Fruit fly (Drosophila melanogaster): ENCODE measurements around the gene mthl11.

Gene mthl11

DNA sequence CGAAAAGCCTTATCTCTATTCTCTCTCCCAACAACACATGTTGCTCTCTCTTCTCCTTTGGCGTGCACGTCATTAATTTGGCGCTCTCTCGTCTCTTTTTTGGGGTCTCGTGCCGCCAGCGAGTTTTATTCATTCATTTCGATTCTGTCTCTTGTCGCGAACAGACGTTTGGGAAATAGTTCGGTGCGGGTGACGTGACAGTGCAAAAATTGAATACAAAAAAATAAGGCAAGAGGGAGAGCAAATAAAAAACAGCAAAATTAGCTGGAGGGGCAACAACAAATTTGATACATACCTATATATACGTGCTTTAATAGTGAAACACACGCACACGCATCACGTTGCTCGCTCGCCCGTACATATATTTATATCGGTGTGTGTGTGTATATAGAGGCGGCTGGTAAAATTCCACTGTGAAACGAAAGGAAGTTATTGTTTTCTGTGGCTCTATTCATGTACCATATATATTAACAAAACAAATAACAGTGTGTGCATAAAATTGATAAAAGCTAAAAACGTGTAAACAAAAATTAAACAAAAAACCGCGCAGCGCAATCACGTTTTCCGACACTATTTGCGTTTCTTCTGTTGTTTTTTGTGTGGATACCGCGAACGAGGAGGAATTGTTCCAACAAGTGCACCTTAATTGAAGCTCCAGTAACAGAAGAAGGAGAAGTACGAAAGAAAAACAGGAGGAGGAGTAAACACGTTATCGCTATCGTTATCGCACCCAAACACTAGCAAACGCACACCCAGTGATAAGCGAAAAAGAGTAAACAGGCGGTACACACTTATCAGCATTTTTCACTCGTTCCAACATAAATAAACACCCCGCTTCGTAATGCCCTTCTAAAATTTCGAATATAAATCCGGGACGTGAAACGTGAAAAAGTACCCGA lies 12.5 kb upstream of the mthl11 start, which contains the start of gene cwo:
Gene cwo, plus strand, starts transcription at position 131 of the 899 bp plus-strand sequence.
- TF ChIP-seq noc (tag; optimal IDR thresholded peaks at IDR 0.05) = no peak

DNA sequence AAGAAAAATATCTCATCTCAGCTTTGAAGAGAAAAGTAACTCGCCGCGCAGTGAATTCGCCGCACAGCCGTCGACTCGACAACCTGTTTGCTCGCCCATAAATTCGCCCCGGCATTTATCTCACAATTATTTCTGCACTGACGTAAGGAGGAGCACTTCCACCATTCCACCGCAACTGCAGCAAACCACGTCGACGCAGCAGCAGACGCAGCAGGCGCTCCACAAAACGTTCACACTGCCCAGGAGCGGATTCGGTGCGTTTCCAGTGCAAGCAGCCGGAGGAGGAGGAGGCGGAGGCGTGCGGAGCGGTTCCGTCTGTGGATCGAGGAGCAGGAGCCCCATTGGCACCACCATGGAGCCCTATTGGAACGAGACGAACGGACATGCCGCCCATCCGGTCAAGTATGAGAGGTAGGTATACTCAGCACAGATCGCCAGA lies 11.8 kb upstream of the mthl11 start:
- no peak for TF ChIP-seq noc (tag; optimal IDR thresholded peaks at IDR 0.05)

DNA sequence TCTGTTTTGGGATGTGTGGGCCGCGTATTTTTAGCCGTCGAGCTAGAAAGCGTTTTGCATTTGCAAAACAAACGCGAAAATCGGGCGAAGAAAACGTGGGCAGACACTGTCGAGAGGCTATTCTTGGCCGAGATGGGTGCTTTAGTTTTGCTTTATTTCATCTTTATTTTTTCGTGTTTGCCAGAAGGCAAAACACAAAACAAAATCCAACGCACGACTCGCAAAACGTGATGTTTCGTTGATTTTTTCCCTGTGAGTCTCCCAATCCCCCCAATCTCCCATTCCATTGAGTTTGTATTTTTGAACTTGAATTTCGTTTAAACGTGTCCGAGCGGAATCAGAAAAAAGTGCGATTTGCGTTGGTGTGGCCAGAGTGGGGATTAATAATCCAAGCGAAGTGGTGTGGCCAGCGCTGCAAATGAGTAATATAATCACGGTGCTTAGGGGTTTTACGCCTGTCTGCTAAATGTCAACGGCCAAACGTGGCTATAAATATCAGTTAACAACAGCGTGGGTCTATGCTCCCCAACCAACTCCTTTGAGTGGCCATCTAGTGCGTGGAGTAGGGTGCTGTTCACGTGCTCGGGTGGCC lies 10.9 kb upstream of the mthl11 start:
- no peak for TF ChIP-seq noc (tag; optimal IDR thresholded peaks at IDR 0.05)

- TF ChIP-seq noc (tag; optimal IDR thresholded peaks at IDR 0.05) = peak; percentile 89
Measured at dm6 chr3R:10390914-10391377, 9.9 kb upstream of the mthl11 start.

dm6 chr3R:10391863-10392538 lies 8.8 kb upstream of the mthl11 start:
- no peak for TF ChIP-seq noc (tag; optimal IDR thresholded peaks at IDR 0.05)

- TF ChIP-seq noc (tag; optimal IDR thresholded peaks at IDR 0.05) = no peak
Measured at dm6 chr3R:10392539-10392919, 8.3 kb upstream of the mthl11 start.

DNA sequence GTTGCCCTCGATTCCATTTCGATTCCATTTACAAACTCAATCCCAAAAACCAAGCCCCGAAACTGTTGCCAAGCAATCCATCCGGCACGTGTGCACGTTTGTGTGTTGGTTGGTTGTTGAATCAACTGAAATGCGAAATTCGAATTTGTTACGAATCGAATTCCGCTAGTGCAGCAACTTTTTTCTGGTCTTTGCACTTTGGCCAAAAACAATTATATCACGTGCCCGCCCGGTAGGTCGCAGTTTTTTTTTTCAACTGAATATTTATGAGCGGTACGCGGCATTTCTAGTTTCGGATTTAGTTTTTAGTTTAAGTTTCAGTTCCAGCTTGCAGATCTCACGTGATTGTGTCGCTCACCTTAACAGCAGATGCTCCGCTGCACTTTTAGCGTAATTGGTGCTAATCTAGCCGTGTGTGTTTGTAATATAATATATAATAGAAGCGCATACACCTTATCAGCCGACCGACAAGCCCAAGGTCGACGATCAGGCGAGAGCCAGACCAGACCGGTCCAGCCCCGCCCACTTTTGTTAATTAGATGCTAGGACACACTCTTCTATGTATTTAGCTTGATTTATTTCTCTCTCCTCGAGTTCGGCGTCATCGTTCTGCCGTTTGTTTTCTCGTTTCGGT lies 7.7 kb upstream of the mthl11 start:
- no peak for TF ChIP-seq noc (tag; optimal IDR thresholded peaks at IDR 0.05)

DNA sequence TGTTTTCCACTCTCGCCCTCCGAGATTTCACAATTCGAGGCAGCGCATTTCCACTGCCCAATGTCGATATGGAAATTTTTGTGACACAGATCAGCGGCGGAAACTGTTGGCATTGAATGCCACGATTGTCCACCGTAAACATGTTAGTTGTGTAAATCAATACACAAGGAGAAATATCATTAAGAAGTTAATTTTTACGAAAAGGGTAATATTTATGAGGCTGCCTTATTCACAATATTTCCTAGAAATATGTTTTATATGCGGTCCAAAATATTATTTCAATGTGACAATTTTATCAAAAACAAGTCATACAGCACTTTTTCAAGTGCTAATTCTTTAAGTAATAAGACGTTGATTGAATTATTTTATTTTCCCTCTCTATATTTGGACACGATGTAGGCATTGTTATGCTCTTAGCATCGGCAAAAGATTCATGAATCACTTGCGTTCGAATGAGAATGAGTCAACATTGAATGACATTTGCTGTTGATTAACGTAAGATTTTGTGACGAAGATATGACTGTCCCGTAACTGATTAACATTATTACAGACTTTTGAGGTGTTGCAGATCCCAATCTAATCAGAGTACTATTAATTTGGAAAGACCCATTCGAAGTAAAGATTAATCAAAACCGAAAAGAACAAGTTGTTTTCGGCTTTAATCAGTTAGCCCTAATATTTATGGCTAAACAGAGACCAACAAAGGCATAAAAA lies 7.0 kb upstream of the mthl11 start:
- no peak for TF ChIP-seq noc (tag; optimal IDR thresholded peaks at IDR 0.05)

- TF ChIP-seq noc (tag; optimal IDR thresholded peaks at IDR 0.05) = peak; percentile 13
Measured at dm6 chr3R:10394368-10394770, 6.5 kb upstream of the mthl11 start.

DNA sequence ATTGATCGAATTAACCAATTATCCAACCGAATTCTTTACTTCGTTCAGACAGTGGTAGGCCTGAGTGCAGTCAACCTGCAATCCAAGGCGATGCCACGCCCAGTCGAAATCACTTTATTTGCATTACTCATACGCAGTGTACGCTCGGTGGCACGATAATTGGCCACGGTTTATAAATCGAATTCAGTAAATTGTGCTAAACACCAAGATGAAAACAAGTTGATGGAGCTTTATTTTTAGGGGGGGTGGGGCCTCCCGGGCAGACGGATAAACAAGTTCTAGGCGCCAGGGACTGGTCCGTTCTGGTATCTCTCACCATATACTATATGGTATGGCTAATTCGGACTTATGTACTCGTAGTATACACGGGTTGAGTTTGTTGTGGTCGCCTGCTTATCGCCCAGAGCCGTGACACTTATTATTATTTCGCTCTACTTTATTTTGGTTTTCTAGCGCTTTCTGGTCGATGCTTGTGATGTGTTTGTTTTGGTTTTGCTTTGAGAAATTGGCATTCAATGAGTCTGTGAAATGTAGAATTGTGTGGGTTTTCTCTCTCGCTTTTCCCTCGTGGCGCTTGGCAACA lies 5.5 kb upstream of the mthl11 start:
- no peak for TF ChIP-seq noc (tag; optimal IDR thresholded peaks at IDR 0.05)

- TF ChIP-seq noc (tag; optimal IDR thresholded peaks at IDR 0.05) = no peak
Measured at dm6 chr3R:10403940-10404339, 3.1 kb downstream of the mthl11 start.

dm6 chr3R:10407066-10407465 lies 6.2 kb downstream of the mthl11 start, which contains the start of gene CG6325:
TSS of gene CG6325 (minus strand) at chr3R:10407285.
- no peak for TF ChIP-seq noc (tag; optimal IDR thresholded peaks at IDR 0.05)

DNA sequence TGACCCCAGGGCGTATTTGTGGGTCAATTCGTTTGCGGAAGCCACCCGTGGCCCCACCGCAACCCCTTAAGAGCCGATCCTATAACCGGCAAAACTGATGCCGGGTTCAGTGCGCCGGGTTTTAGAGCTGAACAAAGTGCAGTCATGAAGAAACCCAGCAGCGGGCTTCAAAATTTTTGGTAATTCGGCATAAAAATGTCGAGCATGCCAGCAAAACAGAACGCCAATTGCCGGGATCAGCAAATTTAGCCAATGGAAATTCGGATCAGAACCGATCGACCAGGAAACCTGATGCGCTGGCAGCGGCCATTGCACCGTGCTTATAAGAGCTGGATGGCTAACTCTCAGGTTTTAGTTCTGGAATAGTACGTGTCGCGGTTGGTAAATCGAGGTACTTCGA lies 6.8 kb downstream of the mthl11 start:
- TF ChIP-seq noc (tag; optimal IDR thresholded peaks at IDR 0.05) = no peak

DNA sequence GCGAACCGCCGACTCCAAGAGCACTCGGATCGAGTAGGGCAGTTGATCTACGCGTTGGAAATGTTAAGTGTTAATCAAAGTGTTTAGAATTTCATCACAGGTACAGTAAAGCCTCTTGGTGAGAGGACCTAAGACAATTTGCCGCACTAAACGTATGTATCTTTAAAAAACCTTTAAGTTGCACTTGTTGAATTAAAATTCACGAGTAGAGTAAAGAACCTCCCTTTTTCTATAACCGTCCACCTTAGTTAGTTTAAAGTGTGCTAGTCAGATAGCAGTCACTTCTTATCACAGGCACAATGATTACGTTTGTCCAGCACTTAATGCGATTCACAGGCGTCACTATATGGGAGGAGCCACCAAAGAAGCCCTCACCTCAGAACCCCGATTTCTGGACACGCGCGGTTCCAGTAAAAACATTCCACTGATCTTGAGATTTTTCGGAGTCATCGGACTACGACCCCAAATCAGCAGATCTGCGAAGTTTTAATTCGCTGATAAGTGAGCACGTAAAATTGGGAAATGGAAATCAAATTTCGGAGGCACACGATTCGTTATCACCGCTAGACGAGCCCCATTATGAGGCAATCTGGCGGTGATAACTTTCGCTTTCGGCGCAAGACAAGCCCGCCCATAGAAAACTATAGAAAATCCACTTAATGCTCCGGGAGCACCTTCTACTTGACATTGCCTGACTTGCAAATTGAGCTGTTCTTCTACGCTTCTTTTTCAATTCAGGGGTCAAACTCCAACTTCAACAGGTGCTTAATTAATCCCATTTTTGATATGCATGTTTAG lies 11.1 kb downstream of the mthl11 start:
- peak; percentile 92 for TF ChIP-seq noc (tag; optimal IDR thresholded peaks at IDR 0.05)

Data from whole organism, larva.